Worm (Caenorhabditis elegans): ENCODE results near the gene dct-11.

dct-11 gene

DNA sequence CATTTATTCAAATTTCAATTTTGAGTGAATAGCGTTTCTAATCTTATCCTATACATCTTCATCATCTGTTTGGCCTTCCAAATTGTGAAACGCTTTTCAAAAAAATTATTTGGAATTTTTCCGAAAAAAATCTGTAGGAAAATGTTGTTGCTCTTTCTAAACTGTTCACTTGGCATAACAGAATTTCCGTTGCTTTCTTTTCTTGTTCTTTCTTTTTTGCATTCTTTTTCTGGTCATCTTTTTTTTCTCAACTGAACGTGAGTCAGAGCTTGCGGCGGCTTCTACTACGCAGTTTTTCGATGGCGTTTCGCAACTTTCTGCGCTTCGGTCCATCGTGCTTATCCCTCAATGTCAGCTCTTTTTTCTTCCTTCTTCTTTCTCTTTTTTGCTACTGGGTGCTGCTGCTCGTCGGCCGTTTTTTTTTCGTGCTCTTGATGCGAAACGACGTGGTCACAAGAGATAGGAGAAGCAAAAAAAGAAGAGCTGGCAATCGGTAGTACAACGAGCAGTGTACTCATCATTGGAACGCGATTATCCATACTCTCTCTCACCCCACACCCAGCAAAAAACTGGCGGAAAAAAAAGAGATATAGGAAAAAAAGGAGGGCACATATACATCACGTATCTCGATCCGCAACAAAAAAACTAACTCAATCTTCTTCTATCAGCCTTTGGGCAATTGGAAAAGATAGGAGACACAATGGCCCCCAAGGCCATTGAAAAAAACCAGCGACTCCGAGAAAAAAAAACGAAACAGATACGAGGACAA, 19.7 kb downstream of the dct-11 start (continued):
- TF ChIP-seq ceh-44 (GFP tag; IDR thresholded peaks at IDR 0.05): no peak
- no peak for TF ChIP-seq ztf-11 (tag; optimal IDR thresholded peaks at IDR 0.05)
- TF ChIP-seq unc-62 (GFP tag; optimal IDR thresholded peaks at IDR 0.05 in 1 of 2): peak in 1 of 2 experiments; percentile 12
- no peak for TF ChIP-seq unc-62 (tag; optimal IDR thresholded peaks at IDR 0.05)
- TF ChIP-seq duxl-1 (tag; optimal IDR thresholded peaks at IDR 0.05; ENCODE audit: poor library complexity): no peak
- TF ChIP-seq F37D6.2 (tag; optimal IDR thresholded peaks at IDR 0.05): peak; percentile 30
- no peak for TF ChIP-seq nhr-10 (tag; optimal IDR thresholded peaks at IDR 0.05)
- no peak for TF ChIP-seq nhr-77 (tag; optimal IDR thresholded peaks at IDR 0.05)
- TF ChIP-seq ZK546.5 (tag; optimal IDR thresholded peaks at IDR 0.05): no peak
- no peak for TF ChIP-seq egl-27 (tag; optimal IDR thresholded peaks at IDR 0.05)
- peak; percentile 62 for TF ChIP-seq aha-1 (tag)
- TF ChIP-seq lin-39 (tag; optimal IDR thresholded peaks at IDR 0.05): no peak
- no peak for TF ChIP-seq F49E8.2 (tag; optimal IDR thresholded peaks at IDR 0.05; ENCODE audit: borderline replicate concordance)
- TF ChIP-seq hlh-11 (tag; optimal IDR thresholded peaks at IDR 0.05): peak; percentile 73
- TF ChIP-seq dpl-1 (GFP tag; optimal IDR thresholded peaks at IDR 0.05): no peak
- TF ChIP-seq ctbp-1 (GFP tag; IDR thresholded peaks at IDR 0.05): peak; percentile 52
- TF ChIP-seq hmg-1.1 (GFP tag; IDR thresholded peaks at IDR 0.05): 0 out of 2 replicates have a peak, but pooled peaks have one; percentile 46
- TF ChIP-seq dmd-6 (GFP tag; IDR thresholded peaks at IDR 0.05): no peak
- no peak for TF ChIP-seq zfp-3 (GFP tag; conservative IDR thresholded peaks at IDR 0.05)
- peak; percentile 10 for TF ChIP-seq rbr-2 (tag; optimal IDR thresholded peaks at IDR 0.05)
- TF ChIP-seq pqm-1 (tag; optimal IDR thresholded peaks at IDR 0.05): no peak
- TF ChIP-seq pha-4 (GFP tag; IDR thresholded peaks at IDR 0.05): no peak
- TF ChIP-seq pha-4 (tag; optimal IDR thresholded peaks at IDR 0.05): no peak
- TF ChIP-seq lin-1 (GFP tag; IDR thresholded peaks at IDR 0.05): no peak
- TF ChIP-seq cey-2 (tag; optimal IDR thresholded peaks at IDR 0.05; ENCODE audit: borderline replicate concordance, insufficient read depth): no peak
- no peak for TF ChIP-seq lir-3 (tag; optimal IDR thresholded peaks at IDR 0.05)
- TF ChIP-seq ces-1 (GFP tag; optimal IDR thresholded peaks at IDR 0.05): no peak

- TF ChIP-seq dmd-8 (GFP tag; IDR thresholded peaks at IDR 0.05) (no peak), lin-39 (tag; optimal IDR thresholded peaks at IDR 0.05) (no peak), set-16 (GFP tag; IDR thresholded peaks at IDR 0.05) (peak; percentile 91), dve-1 (tag; optimal IDR thresholded peaks at IDR 0.05; ENCODE audit: insufficient read depth) (no peak), php-3 (GFP tag; IDR thresholded peaks at IDR 0.05) (no peak), ZK546.5 (tag; optimal IDR thresholded peaks at IDR 0.05) (no peak), lin-15B (tag; optimal IDR thresholded peaks at IDR 0.05) (no peak), hlh-11 (tag; optimal IDR thresholded peaks at IDR 0.05) (peak; percentile 62), nhr-237 (tag; optimal IDR thresholded peaks at IDR 0.05) (no peak), nhr-10 (tag; optimal IDR thresholded peaks at IDR 0.05) (no peak), daf-8 (GFP tag; IDR thresholded peaks at IDR 0.05) (no peak), madf-5 (GFP tag; IDR thresholded peaks at IDR 0.05) (no peak), skn-1 (tag; optimal IDR thresholded peaks at IDR 0.05) (no peak), arid-1 (GFP tag; conservative IDR thresholded peaks at IDR 0.05) (no peak), nhr-111 (GFP tag; optimal IDR thresholded peaks at IDR 0.05) (no peak), mes-2 (tag; optimal IDR thresholded peaks at IDR 0.05; ENCODE audit: poor library complexity, severe bottlenecking) (no peak), F10B5.3 (tag; optimal IDR thresholded peaks at IDR 0.05) (no peak), zip-11 (GFP tag; IDR thresholded peaks at IDR 0.05) (no peak), spr-1 (tag; optimal IDR thresholded peaks at IDR 0.05) (no peak), mdt-29 (GFP tag; IDR thresholded peaks at IDR 0.05) (no peak), cey-2 (tag; optimal IDR thresholded peaks at IDR 0.05; ENCODE audit: borderline replicate concordance, insufficient read depth) (no peak), hlh-30 (tag; optimal IDR thresholded peaks at IDR 0.05; ENCODE audit: insufficient read depth) (peak; percentile 35), spr-3 (GFP tag; optimal IDR thresholded peaks at IDR 0.05) (no peak), F44E2.7 (GFP tag; IDR thresholded peaks at IDR 0.05) (no peak), Y5F2A.4 (GFP tag; optimal IDR thresholded peaks at IDR 0.05) (no peak), dpl-1 (GFP tag; optimal IDR thresholded peaks at IDR 0.05) (no peak), rbr-2 (tag; optimal IDR thresholded peaks at IDR 0.05) (no peak), egl-27 (tag; optimal IDR thresholded peaks at IDR 0.05) (no peak), dmd-9 (GFP tag; IDR thresholded peaks at IDR 0.05) (no peak), madf-9 (GFP tag; conservative IDR thresholded peaks at IDR 0.05) (0 out of 2 replicates have a peak, but pooled peaks have one; percentile 14)
Measured at ce11 chrX:5818176-5818575, 21.4 kb downstream of the dct-11 start.

All from whole organism, L4 larva.